Fruit fly (Drosophila melanogaster) whole organism, adult: Measurements from ENCODE around the gene ph-d.

ENCODE experiments used
- CG12768 ChIP-seq: fragments of 200-800 bp; sonication (Bioruptor generic); optimal IDR thresholded peaks from 2 replicates; lab custom pipeline; 2017; ENCODE audit warnings: missing biosample characterization, missing genetic modification characterization, mild to moderate bottlenecking, moderate library complexity, missing genetic modification reagents
- CG33017 ChIP-seq: fragments of 200-800 bp; sonication (Bioruptor generic); optimal IDR thresholded peaks from 2 replicates; lab custom pipeline; 2018; ENCODE audit warnings: missing biosample characterization, mild to moderate bottlenecking, missing genetic modification characterization, moderate library complexity
- CG7045 ChIP-seq: fragments of 200-800 bp; sonication (Bioruptor generic); optimal IDR thresholded peaks from 2 replicates; lab custom pipeline; 2017; ENCODE audit warnings: missing biosample characterization, mild to moderate bottlenecking, missing genetic modification characterization
- CG7101 ChIP-seq: fragments of 200-800 bp; sonication (Bioruptor generic); optimal IDR thresholded peaks from 2 replicates; lab custom pipeline; 2018; ENCODE audit warnings: missing biosample characterization, mild to moderate bottlenecking, missing genetic modification characterization, moderate library complexity
- Clk ChIP-seq: fragments of 200-800 bp; sonication (Bioruptor generic); optimal IDR thresholded peaks from 2 replicates; lab custom pipeline; 2017; ENCODE audit warnings: missing biosample characterization, missing genetic modification characterization
- Crg-1 ChIP-seq: fragments of 200-800 bp; sonication (Bioruptor generic); optimal IDR thresholded peaks from 2 replicates; lab custom pipeline; 2016; ENCODE audit warnings: missing biosample characterization, missing genetic modification characterization
- Hr96 ChIP-seq: fragments of 200-800 bp; sonication (Bioruptor generic); optimal IDR thresholded peaks from 2 replicates; lab custom pipeline; 2016; ENCODE audit warnings: missing biosample characterization, missing genetic modification characterization
- Mnt ChIP-seq: fragments of 200-800 bp; sonication (Bioruptor generic); optimal IDR thresholded peaks from 2 replicates; lab custom pipeline; 2016; ENCODE audit warnings: missing biosample characterization, mild to moderate bottlenecking, missing genetic modification characterization
- bab1 ChIP-seq: fragments of 200-800 bp; sonication (Bioruptor generic); optimal IDR thresholded peaks from 3 replicates; lab custom pipeline; 2019; ENCODE audit warnings: missing biosample characterization, mild to moderate bottlenecking, missing genetic modification characterization, moderate library complexity
- cic ChIP-seq: fragments of 200-800 bp; sonication (Bioruptor generic); optimal IDR thresholded peaks from 2 replicates; lab custom pipeline; 2017; ENCODE audit warnings: missing biosample characterization, mild to moderate bottlenecking, missing genetic modification characterization, moderate library complexity
- kay ChIP-seq: fragments of 200-800 bp; sonication (Bioruptor generic); peaks from one replicate; lab custom pipeline; 2016; ENCODE audit warnings: missing biosample characterization, missing genetic modification characterization, borderline replicate concordance
- pad ChIP-seq: fragments of 200-800 bp; sonication (Bioruptor generic); optimal IDR thresholded peaks from 3 replicates; lab custom pipeline; 2017; ENCODE audit warnings: missing biosample characterization, missing genetic modification characterization, mild to moderate bottlenecking, moderate library complexity, missing genetic modification reagents
- toe ChIP-seq: fragments of 200-800 bp; sonication (Bioruptor generic); optimal IDR thresholded peaks from 2 replicates; lab custom pipeline; 2016; ENCODE audit warnings: missing biosample characterization, missing genetic modification characterization

DNA sequence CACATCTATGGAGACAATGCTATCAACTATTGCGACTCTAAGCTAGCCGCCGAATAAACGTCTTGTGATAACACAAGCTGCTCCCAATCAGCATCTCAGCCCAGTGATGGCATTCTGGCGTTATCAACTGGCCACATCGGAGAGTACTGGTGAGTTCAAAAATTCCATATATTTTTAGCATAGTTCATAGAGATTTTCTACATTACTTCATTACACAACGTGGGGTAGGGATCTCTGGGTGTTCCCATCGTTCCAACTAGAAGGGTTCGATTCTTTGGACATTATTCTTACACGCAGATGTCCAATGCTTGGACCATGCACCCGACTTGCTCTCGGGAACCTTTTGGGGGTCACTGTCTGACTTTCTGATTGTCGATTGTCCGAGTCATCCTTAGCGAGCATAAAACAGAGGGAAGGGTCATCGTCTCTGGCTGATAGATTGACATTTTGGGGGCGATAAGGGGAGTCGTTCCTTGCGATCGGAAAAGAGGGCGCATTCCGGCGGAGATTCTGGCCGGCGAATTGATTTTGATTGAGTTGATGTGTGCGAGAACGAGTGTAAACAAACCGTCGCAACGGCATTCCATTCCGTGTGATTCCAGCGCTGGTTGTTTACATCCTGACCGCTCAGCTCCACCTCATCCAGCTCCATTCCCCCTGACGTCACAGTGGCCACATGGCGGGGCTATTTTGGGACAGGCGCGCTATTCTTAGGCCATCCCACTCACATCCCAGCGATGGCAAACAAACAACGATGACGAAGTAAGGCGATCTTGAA, 39.2 kb upstream of the ph-d start, which contains the start of the genes Cyp4d1 and CG3630:
- no peak for TF ChIP-seq CG7045 (GFP tag; lab: Kevin White, UChicago)
- no peak for TF ChIP-seq Clk (GFP tag; lab: Kevin White, UChicago)
- TF ChIP-seq kay: no peak
- TF ChIP-seq bab1: no peak
- TF ChIP-seq CG12768 (GFP tag; lab: Kevin White, UChicago): no peak
- TF ChIP-seq cic (GFP tag; lab: Kevin White, UChicago): no peak
- TF ChIP-seq CG7101: no peak
- TF ChIP-seq pad (GFP tag; lab: Kevin White, UChicago): no peak
- no peak for TF ChIP-seq toe (GFP tag; lab: Kevin White, UChicago)
- TF ChIP-seq CG33017 (tag; lab: Kevin White, UChicago): no peak
- TF ChIP-seq Mnt (GFP tag; lab: Kevin White, UChicago): no peak
- no peak for TF ChIP-seq Crg-1 (GFP tag; lab: Kevin White, UChicago)
- TF ChIP-seq Hr96 (GFP tag; lab: Kevin White, UChicago): no peak
